Fruit fly (Drosophila melanogaster) Kc167 (cell line): ENCODE measurements around the gene CG3819.

ENCODE experiments used
- insv ChIP-seq: fragments of >200 bp; optimal IDR thresholded peaks from 3 replicates; lab custom pipeline; 2018; ENCODE audit warnings: missing external identifiers
- ttk ChIP-seq: sonication (Bioruptor generic); optimal IDR thresholded peaks from 2 replicates; lab custom pipeline; 2017; ENCODE audit warnings: missing external identifiers

DNA sequence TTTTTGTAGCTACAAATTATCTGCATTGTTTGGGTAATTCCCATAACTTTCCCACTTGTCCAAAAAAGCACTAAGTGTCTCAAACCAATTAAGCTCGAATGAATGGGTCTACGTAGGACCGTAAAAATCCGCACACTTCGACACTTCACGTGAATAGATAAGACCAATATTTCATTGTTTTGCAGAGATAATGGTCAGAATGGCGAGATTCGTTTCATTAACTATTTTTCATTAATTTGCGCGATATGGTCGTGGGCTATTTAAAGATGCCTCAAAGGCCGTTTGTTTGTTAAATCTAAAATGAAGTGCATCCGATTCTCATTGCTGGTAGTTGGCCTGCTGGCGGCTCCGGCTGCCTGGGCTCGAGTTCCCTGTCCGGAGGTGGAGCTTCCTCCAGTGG lies 4.6 kb downstream of the CG3819 start, which contains the start of gene CG6839:
- TF ChIP-seq insv (lab: Kevin White, UChicago) (no peak), ttk (no peak)
